Fruit fly (Drosophila melanogaster): Measurements from ENCODE around the gene CG31668.

CG31668 gene

dm6 chr2L:2227316-2227715 is 21.4 kb upstream of the CG31668 start (continued):
- no peak for TF ChIP-seq Doc2 (GFP tag; IDR thresholded peaks at IDR 0.05)
- TF ChIP-seq CG10267 (tag; optimal IDR thresholded peaks at IDR 0.05) = peak; percentile 9
- no peak for TF ChIP-seq Jarid2 (GFP tag; optimal IDR thresholded peaks at IDR 0.05)
- peak; percentile 40 for TF ChIP-seq wek (GFP tag; optimal IDR thresholded peaks at IDR 0.05)
- peak; percentile 42 for TF ChIP-seq Hsf (GFP tag; optimal IDR thresholded peaks at IDR 0.05)
- TF ChIP-seq CG12219 (GFP tag; optimal IDR thresholded peaks at IDR 0.05) = peak; percentile 39
- TF ChIP-seq ken (GFP tag; IDR thresholded peaks at IDR 0.05) = 0 out of 3 replicates have a peak, but pooled peaks have one; percentile 3
- TF ChIP-seq NFAT (GFP tag; IDR thresholded peaks at IDR 0.05) = no peak
- peak; percentile 41 for TF ChIP-seq CG13296 (GFP tag; optimal IDR thresholded peaks at IDR 0.05)
- peak; percentile 26 for TF ChIP-seq nmo (GFP tag; optimal IDR thresholded peaks at IDR 0.05)
- no peak for TF ChIP-seq CG10321 (GFP tag; IDR thresholded peaks at IDR 0.05)
- TF ChIP-seq Oli (tag; optimal IDR thresholded peaks at IDR 0.05) = peak; percentile 64
- TF ChIP-seq CG6689 (GFP tag; IDR thresholded peaks at IDR 0.05) = peak; percentile 62
- TF ChIP-seq Atf3 (GFP tag; optimal IDR thresholded peaks at IDR 0.05) = no peak
- peak; percentile 31 for TF ChIP-seq pho (GFP tag; optimal IDR thresholded peaks at IDR 0.05)
- TF ChIP-seq luna (GFP tag; optimal IDR thresholded peaks at IDR 0.05) = no peak
- no peak for TF ChIP-seq CG3838 (GFP tag; optimal IDR thresholded peaks at IDR 0.05)
- TF ChIP-seq Optix (GFP tag; IDR thresholded peaks at IDR 0.05) = no peak
- peak; percentile 46 for TF ChIP-seq grau (tag; optimal IDR thresholded peaks at IDR 0.05)
- no peak for TF ChIP-seq Hr39 (optimal IDR thresholded peaks at IDR 0.05)
- peak; percentile 26 to 47 for TF ChIP-seq dpn (GFP tag; optimal IDR thresholded peaks at IDR 0.05)
- TF ChIP-seq ems (GFP tag; optimal IDR thresholded peaks at IDR 0.05) = no peak
- TF ChIP-seq emc (GFP tag; optimal IDR thresholded peaks at IDR 0.05) = no peak
- no peak; the same call in 1 of the 2 replicates for TF ChIP-seq nerfin-2 (GFP tag; IDR thresholded peaks at IDR 0.05; ENCODE audit: partially characterized antibody)
- TF ChIP-seq tgo (GFP tag; IDR thresholded peaks at IDR 0.05) = peak; percentile 52; the same call in 2 of the 3 replicates
- no peak; the same call in 1 of the 2 replicates for TF ChIP-seq CG10366 (GFP tag; IDR thresholded peaks at IDR 0.05)
- peak; percentile 55 for TF ChIP-seq Atf6 (GFP tag; IDR thresholded peaks at IDR 0.05)
- no peak for TF ChIP-seq CG8290 (GFP tag; optimal IDR thresholded peaks at IDR 0.05)
- TF ChIP-seq CG8290 (tag; optimal IDR thresholded peaks at IDR 0.05) = peak in 1 of 2 experiments; percentile 60
- TF ChIP-seq CG11560 (tag; IDR thresholded peaks at IDR 0.05) = no peak
- peak; percentile 87 for TF ChIP-seq Ets65A (GFP tag)
- TF ChIP-seq crc (GFP tag; optimal IDR thresholded peaks at IDR 0.05) = no peak
- TF ChIP-seq peb (GFP tag; IDR thresholded peaks at IDR 0.05) = no peak
- no peak for TF ChIP-seq da (GFP tag; optimal IDR thresholded peaks at IDR 0.05)
- TF ChIP-seq CG3065 (GFP tag; optimal IDR thresholded peaks at IDR 0.05) = no peak
- TF ChIP-seq fd3F (GFP tag; optimal IDR thresholded peaks at IDR 0.05) = no peak
- no peak for TF ChIP-seq Bdp1 (GFP tag; optimal IDR thresholded peaks at IDR 0.05)
- TF ChIP-seq Adf1 (GFP tag; IDR thresholded peaks at IDR 0.05) = no peak
- no peak for TF ChIP-seq jigr1 (GFP tag; IDR thresholded peaks at IDR 0.05)
- TF ChIP-seq eve (GFP tag; optimal IDR thresholded peaks at IDR 0.05) = no peak
- TF ChIP-seq en (GFP tag; optimal IDR thresholded peaks at IDR 0.05) = no peak
- no peak for TF ChIP-seq sqz (GFP tag; optimal IDR thresholded peaks at IDR 0.05)
- no peak for TF ChIP-seq CG1602 (GFP tag; optimal IDR thresholded peaks at IDR 0.05)
- TF ChIP-seq ssp (GFP tag; IDR thresholded peaks at IDR 0.05) = 0 out of 2 replicates have a peak, but pooled peaks have one; percentile 13
- no peak for TF ChIP-seq CrebB (tag; optimal IDR thresholded peaks at IDR 0.05)
- peak; percentile 66 for TF ChIP-seq Ptx1 (GFP tag; IDR thresholded peaks at IDR 0.05)
- TF ChIP-seq CG4424 (GFP tag; optimal IDR thresholded peaks at IDR 0.05) = peak; percentile 34
- peak; percentile 5 for TF ChIP-seq org-1 (GFP tag; optimal IDR thresholded peaks at IDR 0.05)
- peak; percentile 6 for TF ChIP-seq Side (GFP tag; optimal IDR thresholded peaks at IDR 0.05)
- peak; percentile 27 for TF ChIP-seq Six4 (GFP tag; optimal IDR thresholded peaks at IDR 0.05)
- peak; percentile 11 for TF ChIP-seq cwo (GFP tag; optimal IDR thresholded peaks at IDR 0.05)
- no peak for TF ChIP-seq CG31224 (GFP tag; IDR thresholded peaks at IDR 0.05)
- TF ChIP-seq CG3726 (GFP tag; IDR thresholded peaks at IDR 0.05) = 0 out of 3 replicates have a peak, but pooled peaks have one; percentile 38
- no peak for TF ChIP-seq CG7745 (tag; optimal IDR thresholded peaks at IDR 0.05)
